Worm (Caenorhabditis elegans): ENCODE data around the gene grl-1.

The grl-1 gene

DNA sequence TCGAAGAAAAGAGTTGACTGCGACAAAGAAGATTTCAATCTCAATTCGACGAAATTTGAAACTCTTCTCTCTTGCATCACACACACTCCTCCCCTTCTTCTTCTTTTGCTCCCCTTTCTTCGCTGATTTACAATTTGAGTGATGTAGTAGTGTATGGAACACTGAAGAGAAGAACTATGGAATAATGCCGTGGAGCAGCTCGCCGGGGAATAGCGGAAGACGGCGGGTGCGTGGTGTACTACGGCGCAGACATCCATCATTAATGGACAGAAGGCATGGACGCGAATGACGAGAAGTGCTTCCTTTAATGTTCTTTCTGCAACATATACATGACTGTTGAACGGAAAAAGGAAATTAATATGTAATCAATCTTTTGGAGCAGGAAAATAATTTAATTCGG, 49.2 kb upstream of the grl-1 start (continued):
- TF ChIP-seq let-526 (GFP tag; IDR thresholded peaks at IDR 0.05) (no peak), efl-1 (GFP tag; optimal IDR thresholded peaks at IDR 0.05) (no peak), attf-6 (GFP tag; IDR thresholded peaks at IDR 0.05) (peak; percentile 44; the same call in 1 of the 2 replicates), ama-1 (optimal IDR thresholded peaks at IDR 0.05) (no peak), ama-1 (GFP tag; optimal IDR thresholded peaks at IDR 0.05) (no peak), F22D6.2 (tag; optimal IDR thresholded peaks at IDR 0.05) (no peak), egl-18 (GFP tag; IDR thresholded peaks at IDR 0.05) (no peak), let-607 (tag; optimal IDR thresholded peaks at IDR 0.05) (no peak), ets-4 (GFP tag; optimal IDR thresholded peaks at IDR 0.05) (no peak), sea-2 (GFP tag; IDR thresholded peaks at IDR 0.05) (no peak), B0035.1 (tag; optimal IDR thresholded peaks at IDR 0.05) (no peak), bed-1 (GFP tag; IDR thresholded peaks at IDR 0.05) (no peak), attf-3 (GFP tag; conservative IDR thresholded peaks at IDR 0.05) (no peak), snpc-3.4 (tag; optimal IDR thresholded peaks at IDR 0.05) (no peak), pha-4 (tag; optimal IDR thresholded peaks at IDR 0.05) (no peak), unc-62 (GFP tag; optimal IDR thresholded peaks at IDR 0.05) (no peak), dox-1 (GFP tag; IDR thresholded peaks at IDR 0.05) (no peak), ceh-58 (GFP tag; IDR thresholded peaks at IDR 0.05) (0 out of 2 replicates have a peak, but pooled peaks have one; percentile 82), lir-1 (GFP tag; conservative IDR thresholded peaks at IDR 0.05) (no peak), ceh-100 (GFP tag; IDR thresholded peaks at IDR 0.05) (no peak), attf-5 (GFP tag; optimal IDR thresholded peaks at IDR 0.05) (no peak), B0019.2 (GFP tag; conservative IDR thresholded peaks at IDR 0.05) (no peak), nfyb-1 (GFP tag; IDR thresholded peaks at IDR 0.05) (no peak), T26A5.8 (tag; optimal IDR thresholded peaks at IDR 0.05) (no peak), dpff-1 (tag; optimal IDR thresholded peaks at IDR 0.05) (no peak), somi-1 (GFP tag; optimal IDR thresholded peaks at IDR 0.05) (no peak), D2030.7 (GFP tag; IDR thresholded peaks at IDR 0.05) (no peak), ztf-28 (GFP tag; IDR thresholded peaks at IDR 0.05) (no peak), B0336.3 (GFP tag; IDR thresholded peaks at IDR 0.05) (peak; percentile 75), F57A8.1 (GFP tag; optimal IDR thresholded peaks at IDR 0.05) (no peak), cebp-1 (GFP tag; IDR thresholded peaks at IDR 0.05) (no peak), cebp-1 (tag; optimal IDR thresholded peaks at IDR 0.05) (peak; percentile 19), gei-17 (GFP tag; optimal IDR thresholded peaks at IDR 0.05) (no peak), hlh-12 (tag; optimal IDR thresholded peaks at IDR 0.05) (no peak), hsf-1 (GFP tag; IDR thresholded peaks at IDR 0.05) (no peak), lin-26 (GFP tag; IDR thresholded peaks at IDR 0.05) (peak; percentile 63; the same call in 1 of the 2 replicates), ceh-91 (GFP tag; IDR thresholded peaks at IDR 0.05) (no peak), dpl-1 (GFP tag; optimal IDR thresholded peaks at IDR 0.05) (no peak), F57C9.4 (tag; optimal IDR thresholded peaks at IDR 0.05) (no peak), F23B12.7 (tag; optimal IDR thresholded peaks at IDR 0.05; ENCODE audit: insufficient read depth) (no peak), bed-2 (GFP tag; IDR thresholded peaks at IDR 0.05) (no peak), repo-1 (tag; optimal IDR thresholded peaks at IDR 0.05) (no peak), akir-1 (GFP tag; optimal IDR thresholded peaks at IDR 0.05) (no peak), lag-1 (GFP tag; IDR thresholded peaks at IDR 0.05) (no peak), chd-7 (tag; optimal IDR thresholded peaks at IDR 0.05) (no peak), ztf-25 (GFP tag; IDR thresholded peaks at IDR 0.05) (no peak), hmg-1.2 (GFP tag; IDR thresholded peaks at IDR 0.05) (0 out of 2 replicates have a peak, but pooled peaks have one; percentile 13), tlf-1 (GFP tag; optimal IDR thresholded peaks at IDR 0.05) (peak; percentile 18), mcd-1 (GFP tag; IDR thresholded peaks at IDR 0.05) (no peak), lsl-1 (GFP tag; optimal IDR thresholded peaks at IDR 0.05) (peak; percentile 16), athp-1 (tag; optimal IDR thresholded peaks at IDR 0.05) (peak; percentile 8)

Data from whole organism, young adult.